Worm (Caenorhabditis elegans) whole organism, L1 larva: ENCODE results near the gene Y41G9A.17.

ENCODE experiments used
- ama-1 ChIP-seq: fragments of 150-350 bp; optimal IDR thresholded peaks from 2 replicates; lab custom pipeline; 2014
- ces-1 ChIP-seq: fragments of 150-350 bp; optimal IDR thresholded peaks from 2 replicates; lab custom pipeline; 2014; ENCODE audit warnings: missing biosample characterization, missing genetic modification reagents, missing genetic modification characterization
- elt-2 ChIP-seq: sonication (generic microtip); optimal IDR thresholded peaks from 2 replicates; lab custom pipeline; 2016; ENCODE audit warnings: missing genetic modification characterization, mild to moderate bottlenecking, inconsistent platforms, missing compliant biosample characterization, missing genetic modification reagents
- elt-3 ChIP-seq, 6 experiments: fragments of 150-350 bp in 1 of 6; sonication (generic microtip); optimal IDR thresholded peaks; 2 replicates each; lab custom pipeline; 2017 to 2018; ENCODE audit warnings: missing biosample characterization in 6 of 6, missing genetic modification characterization in 6 of 6, inconsistent platforms in 1 of 6
- fos-1 ChIP-seq: fragments of 150-350 bp; optimal IDR thresholded peaks from 2 replicates; lab custom pipeline; 2014; ENCODE audit warnings: missing biosample characterization, missing genetic modification characterization
- lin-35 ChIP-seq, 2 experiments: fragments of 150-350 bp; optimal IDR thresholded peaks; 2 replicates each; lab custom pipeline; 2014; ENCODE audit warnings: missing biosample characterization in 2 of 2, missing genetic modification characterization in 2 of 2, missing genetic modification reagents in 2 of 2
- nhr-237 ChIP-seq: fragments of 150-350 bp; optimal IDR thresholded peaks from 2 replicates; lab custom pipeline; 2014; ENCODE audit warnings: missing biosample characterization, missing genetic modification characterization
- pax-3 ChIP-seq: fragments of 200-800 bp; sonication (Bioruptor generic); optimal IDR thresholded peaks from 2 replicates; lab custom pipeline; 2018; ENCODE audit warnings: mild to moderate bottlenecking, missing genetic modification characterization, moderate library complexity, missing compliant biosample characterization
- snpc-4 ChIP-seq: fragments of 150-350 bp; optimal IDR thresholded peaks from 2 replicates; lab custom pipeline; 2014; ENCODE audit warnings: missing biosample characterization, missing genetic modification characterization

- TF ChIP-seq ama-1 (no peak), elt-2 (tag; lab: Kevin White, UChicago) (no peak), fos-1 (no peak), ces-1 (GFP tag; lab: Kevin White, UChicago) (no peak), snpc-4 (tag; lab: Kevin White, UChicago) (no peak), nhr-237 (tag; lab: Kevin White, UChicago) (no peak), lin-35 (GFP tag; optimal IDR thresholded peaks at IDR 0.05; lab: Kevin White, UChicago) (no peak), elt-3 (tag; optimal IDR thresholded peaks at IDR 0.05; lab: Kevin White, UChicago) (no peak), pax-3 (no peak)
Observed at ce11 chrX:3029030-3029429, 29.5 kb upstream of the Y41G9A.17 start, which contains the start of gene M02F4.1.
